Worm (Caenorhabditis elegans): Measurements from ENCODE around the gene mdh-1.

The mdh-1 gene

DNA sequence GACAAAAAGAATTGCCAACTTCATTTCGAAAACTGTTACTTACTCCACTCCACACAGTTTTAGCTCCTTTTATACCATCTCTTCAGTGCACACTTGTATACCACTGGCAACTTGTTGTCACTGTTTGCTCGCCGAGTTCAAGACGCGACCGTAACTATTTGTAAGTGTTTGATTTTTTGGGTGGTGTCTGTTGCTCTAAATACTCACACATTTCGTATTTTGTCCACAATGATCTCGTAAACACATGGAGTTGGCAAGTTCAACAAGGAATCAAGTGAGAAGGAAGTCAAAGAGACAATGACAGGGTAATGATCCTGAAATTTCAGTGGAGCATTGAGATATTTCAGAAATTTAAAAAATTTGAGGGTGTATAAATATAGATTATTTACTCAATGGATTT, 16.7 kb upstream of the mdh-1 start, which contains the start of gene hpo-26:
Gene hpo-26 (minus strand): TSS at position 31 of the 400 bp plus-strand sequence.
- no peak for TF ChIP-seq scrt-1 (GFP tag; IDR thresholded peaks at IDR 0.05)
- no peak for TF ChIP-seq hmg-4 (GFP tag; optimal IDR thresholded peaks at IDR 0.05)
- TF ChIP-seq ceh-13 (GFP tag; optimal IDR thresholded peaks at IDR 0.05), result no peak
- TF ChIP-seq tbx-11 (GFP tag; IDR thresholded peaks at IDR 0.05), result no peak
- TF ChIP-seq hnd-1 (tag; optimal IDR thresholded peaks at IDR 0.05), result no peak
- TF ChIP-seq tra-4 (tag; optimal IDR thresholded peaks at IDR 0.05), result no peak
- no peak for TF ChIP-seq F13C5.2 (tag; optimal IDR thresholded peaks at IDR 0.05)
- no peak for TF ChIP-seq flt-1 (GFP tag; IDR thresholded peaks at IDR 0.05)
- TF ChIP-seq hmbx-1 (tag; optimal IDR thresholded peaks at IDR 0.05), result no peak
- TF ChIP-seq ama-1 (optimal IDR thresholded peaks at IDR 0.05), result no peak
- TF ChIP-seq pes-1 (GFP tag; IDR thresholded peaks at IDR 0.05), result no peak
- TF ChIP-seq sea-1 (GFP tag; conservative IDR thresholded peaks at IDR 0.05), result no peak
- TF ChIP-seq tbx-37 (GFP tag; conservative IDR thresholded peaks at IDR 0.05), result no peak
- no peak for TF ChIP-seq aly-1 (tag; optimal IDR thresholded peaks at IDR 0.05)
- TF ChIP-seq B0310.2 (tag; optimal IDR thresholded peaks at IDR 0.05), result no peak
- TF ChIP-seq ets-7 (tag; optimal IDR thresholded peaks at IDR 0.05), result no peak
- TF ChIP-seq ceh-36 (tag; optimal IDR thresholded peaks at IDR 0.05), result no peak

DNA sequence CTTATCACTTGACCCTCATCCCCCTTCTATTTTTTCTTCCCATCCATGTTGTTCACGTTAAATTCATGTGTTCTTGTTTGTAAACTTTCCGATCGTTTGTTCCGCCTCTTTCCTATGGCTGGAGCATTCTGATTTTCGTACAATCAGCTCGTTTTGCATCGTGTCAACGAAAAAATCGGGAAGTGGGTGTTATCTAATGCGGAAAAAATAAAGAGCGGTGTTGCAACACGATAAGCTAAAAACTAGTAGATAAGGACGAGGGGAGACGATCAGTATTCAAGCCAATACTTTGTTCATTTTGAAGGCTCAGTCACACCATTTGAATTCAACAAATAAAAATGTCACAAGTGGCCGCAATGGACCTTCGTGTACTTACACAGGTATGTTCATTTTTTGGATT, 8.4 kb upstream of the mdh-1 start, which contains the start of gene acs-1:
Gene acs-1 (plus strand): TSS at position 233 of the 400 bp plus-strand sequence.
- no peak for TF ChIP-seq hmg-4 (GFP tag; optimal IDR thresholded peaks at IDR 0.05)
- no peak for TF ChIP-seq scrt-1 (GFP tag; IDR thresholded peaks at IDR 0.05)
- no peak for TF ChIP-seq B0310.2 (tag; optimal IDR thresholded peaks at IDR 0.05)
- no peak for TF ChIP-seq pes-1 (GFP tag; IDR thresholded peaks at IDR 0.05)
- no peak for TF ChIP-seq tra-4 (tag; optimal IDR thresholded peaks at IDR 0.05)
- TF ChIP-seq ets-7 (tag; optimal IDR thresholded peaks at IDR 0.05), result no peak
- no peak for TF ChIP-seq aly-1 (tag; optimal IDR thresholded peaks at IDR 0.05)

DNA sequence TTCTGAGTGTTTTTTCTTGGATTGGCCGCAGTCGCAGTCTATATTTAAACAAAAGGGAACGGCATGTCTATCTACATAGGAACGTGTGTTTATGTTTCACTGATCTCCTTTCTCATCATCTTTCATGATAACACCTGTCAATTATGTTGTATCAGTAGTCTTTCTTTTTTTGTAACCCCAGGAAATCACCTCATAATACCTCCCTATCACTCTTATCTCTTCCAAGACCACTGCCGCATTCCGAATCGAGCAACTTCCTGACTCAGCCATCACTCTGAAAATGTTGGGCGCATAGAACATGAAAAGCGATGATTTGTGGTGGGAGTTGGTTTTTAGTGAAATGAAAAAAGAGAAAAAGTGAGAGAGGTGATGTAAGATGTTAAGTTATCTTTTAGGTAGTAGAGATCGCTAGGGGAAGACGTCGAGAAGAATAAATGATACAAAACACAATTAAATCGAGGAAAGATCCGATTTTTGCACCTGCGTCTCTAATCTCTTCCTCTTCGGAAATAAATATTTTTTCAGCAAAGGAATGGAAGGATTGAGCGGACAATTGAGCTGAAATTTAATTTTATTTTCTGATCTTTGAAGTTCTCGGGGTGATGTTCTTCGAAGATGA, 6.7 kb upstream of the mdh-1 start:
- no peak for TF ChIP-seq hnd-1 (tag; optimal IDR thresholded peaks at IDR 0.05)
- TF ChIP-seq tra-4 (tag; optimal IDR thresholded peaks at IDR 0.05), result no peak
- TF ChIP-seq F13C5.2 (tag; optimal IDR thresholded peaks at IDR 0.05), result no peak
- no peak for TF ChIP-seq tbx-11 (GFP tag; IDR thresholded peaks at IDR 0.05)
- no peak for TF ChIP-seq ceh-36 (tag; optimal IDR thresholded peaks at IDR 0.05)
- TF ChIP-seq flt-1 (GFP tag; IDR thresholded peaks at IDR 0.05), result no peak

DNA sequence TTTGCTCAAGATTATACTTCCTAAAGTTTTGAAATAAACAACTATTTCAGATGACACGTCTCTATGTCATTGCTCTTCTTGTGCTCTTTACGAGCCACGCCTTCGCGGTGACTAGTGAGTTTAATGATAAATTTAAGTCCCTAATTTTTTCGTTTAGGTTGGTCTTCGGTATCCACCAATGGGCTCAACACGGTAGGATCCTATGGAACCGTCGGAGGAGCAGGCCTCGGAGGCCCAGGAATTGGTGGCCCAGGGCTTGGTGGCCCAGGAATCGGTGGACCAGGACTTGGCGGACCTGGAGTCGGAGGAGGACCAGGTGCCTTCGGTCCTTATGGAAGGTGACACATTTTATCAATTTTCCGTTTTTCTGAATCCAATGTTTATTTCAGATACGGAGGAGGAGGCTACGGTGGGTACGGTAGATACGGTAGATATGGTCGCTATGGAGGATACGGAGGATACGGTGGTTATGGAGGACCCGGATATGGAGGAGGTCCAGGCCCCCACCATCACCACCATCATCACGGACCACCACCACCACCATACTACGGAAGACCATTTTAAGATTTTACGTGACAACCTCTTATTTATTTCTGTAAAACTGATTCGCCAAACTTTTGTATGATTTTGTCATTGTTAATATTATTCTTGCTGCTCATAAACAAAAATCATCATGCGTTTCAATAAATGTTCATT, 4.2 kb upstream of the mdh-1 start, which contains the start of the genes F46E10.2 and F46E10.18:
Gene F46E10.2 (plus strand): TSS at position 51 of the 696 bp plus-strand sequence.
Gene F46E10.18 (plus strand): TSS at position 646 of the 696 bp plus-strand sequence.
- no peak for TF ChIP-seq B0310.2 (tag; optimal IDR thresholded peaks at IDR 0.05)
- TF ChIP-seq flt-1 (GFP tag; IDR thresholded peaks at IDR 0.05), result no peak
- TF ChIP-seq pes-1 (GFP tag; IDR thresholded peaks at IDR 0.05), result no peak

DNA sequence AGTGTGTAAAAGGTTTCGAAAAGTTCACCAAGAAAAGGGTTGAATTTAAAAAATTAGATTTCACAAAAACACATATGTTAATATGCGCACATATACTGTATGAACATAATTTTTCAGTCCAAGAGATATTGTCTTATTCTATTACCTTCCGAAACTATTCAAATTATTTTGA, 1.8 kb upstream of the mdh-1 start, which contains the start of gene F46E10.3:
Gene F46E10.3 (plus strand): TSS at position 73 of the 172 bp plus-strand sequence.
- TF ChIP-seq ceh-36 (tag; optimal IDR thresholded peaks at IDR 0.05) (no peak), aly-1 (tag; optimal IDR thresholded peaks at IDR 0.05) (no peak), flt-1 (GFP tag; IDR thresholded peaks at IDR 0.05) (no peak)

DNA sequence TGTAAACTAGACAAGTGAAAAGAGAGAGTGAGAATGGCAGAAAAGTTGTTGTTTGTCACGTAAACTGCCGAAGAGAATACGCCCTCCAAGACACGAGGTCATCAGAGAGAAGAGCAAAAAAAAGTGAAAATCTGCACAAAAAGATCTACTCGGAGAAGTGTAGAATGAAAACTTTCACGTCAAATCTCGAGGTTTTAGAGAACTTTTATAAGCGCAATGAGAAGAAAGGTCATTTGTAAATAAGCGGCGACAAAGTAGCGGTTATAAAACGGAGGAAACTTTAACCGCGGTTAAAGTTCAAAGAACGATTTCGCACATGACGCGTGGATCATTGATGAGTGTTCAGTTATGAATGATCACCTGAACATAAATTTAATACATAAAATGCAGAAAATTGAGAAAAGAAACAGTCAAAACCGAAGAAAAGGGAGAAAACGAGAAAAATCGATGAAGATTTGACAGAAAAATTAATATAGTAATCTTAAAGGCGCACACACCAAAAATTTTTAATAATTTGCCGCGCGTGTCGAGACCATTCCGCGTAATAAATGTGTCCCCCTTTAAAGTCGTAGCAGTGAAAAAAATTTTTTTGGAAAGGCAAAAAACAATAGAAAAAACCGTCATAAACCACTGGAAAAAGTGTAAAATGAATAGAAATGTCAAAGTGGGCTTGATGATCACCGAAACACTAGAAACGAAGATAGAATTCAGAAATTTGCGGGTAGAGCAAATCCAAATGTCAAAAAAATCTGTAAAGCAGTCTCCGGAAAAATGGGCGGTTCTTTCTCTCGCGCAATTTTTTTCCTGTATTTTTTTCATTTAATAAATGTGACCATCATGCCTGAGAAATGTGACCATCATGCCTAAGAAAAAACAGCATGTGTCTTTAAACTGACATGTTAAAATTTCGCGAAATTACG, 1.2 kb upstream of the mdh-1 start:
- TF ChIP-seq tbx-37 (GFP tag; conservative IDR thresholded peaks at IDR 0.05) (no peak), ceh-36 (tag; optimal IDR thresholded peaks at IDR 0.05) (no peak), ets-7 (tag; optimal IDR thresholded peaks at IDR 0.05) (no peak), hnd-1 (tag; optimal IDR thresholded peaks at IDR 0.05) (no peak), hmbx-1 (tag; optimal IDR thresholded peaks at IDR 0.05) (no peak), F13C5.2 (tag; optimal IDR thresholded peaks at IDR 0.05) (no peak), ceh-13 (GFP tag; optimal IDR thresholded peaks at IDR 0.05) (no peak), ama-1 (optimal IDR thresholded peaks at IDR 0.05) (no peak), hmg-4 (GFP tag; optimal IDR thresholded peaks at IDR 0.05) (no peak), scrt-1 (GFP tag; IDR thresholded peaks at IDR 0.05) (no peak), tbx-11 (GFP tag; IDR thresholded peaks at IDR 0.05) (no peak), pes-1 (GFP tag; IDR thresholded peaks at IDR 0.05) (no peak), aly-1 (tag; optimal IDR thresholded peaks at IDR 0.05) (no peak), tra-4 (tag; optimal IDR thresholded peaks at IDR 0.05) (no peak), flt-1 (GFP tag; IDR thresholded peaks at IDR 0.05) (no peak), sea-1 (GFP tag; conservative IDR thresholded peaks at IDR 0.05) (no peak), B0310.2 (tag; optimal IDR thresholded peaks at IDR 0.05) (no peak)

DNA sequence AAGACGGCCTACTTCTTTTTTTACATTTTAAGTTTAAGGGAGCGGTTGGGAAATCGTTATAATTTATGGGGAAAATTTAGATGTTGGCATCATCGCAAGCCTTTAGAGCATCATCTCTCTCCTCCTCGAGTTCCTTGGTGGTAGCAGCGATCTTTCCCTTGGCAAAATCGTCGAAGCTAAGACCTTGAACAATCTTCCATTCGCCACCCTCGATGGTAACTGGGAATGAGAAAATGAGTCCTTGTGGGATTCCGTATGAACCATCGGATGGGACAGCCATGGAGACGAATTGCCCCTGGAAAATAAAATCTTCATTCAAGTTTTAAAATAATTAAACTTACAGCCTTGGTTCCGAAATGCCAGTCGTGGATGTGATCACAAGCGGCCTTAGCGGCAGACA, 982 bp downstream of the mdh-1 start:
- TF ChIP-seq scrt-1 (GFP tag; IDR thresholded peaks at IDR 0.05), result no peak
- TF ChIP-seq pes-1 (GFP tag; IDR thresholded peaks at IDR 0.05), result no peak
- no peak for TF ChIP-seq ets-7 (tag; optimal IDR thresholded peaks at IDR 0.05)
- no peak for TF ChIP-seq tbx-11 (GFP tag; IDR thresholded peaks at IDR 0.05)
- TF ChIP-seq sea-1 (GFP tag; conservative IDR thresholded peaks at IDR 0.05), result no peak
- TF ChIP-seq ceh-13 (GFP tag; optimal IDR thresholded peaks at IDR 0.05), result no peak
- no peak for TF ChIP-seq ama-1 (optimal IDR thresholded peaks at IDR 0.05)
- TF ChIP-seq hmbx-1 (tag; optimal IDR thresholded peaks at IDR 0.05), result no peak
- TF ChIP-seq F13C5.2 (tag; optimal IDR thresholded peaks at IDR 0.05), result no peak

Measured in whole organism, early embryonic.